Worm (Caenorhabditis elegans): ENCODE data around the gene oxy-4.

The oxy-4 gene

ce11 chrIII:5190179-5190578 is 31.6 kb upstream of the oxy-4 start:
- TF ChIP-seq flh-1 (GFP tag; optimal IDR thresholded peaks at IDR 0.05) (no peak), hlh-1 (tag; optimal IDR thresholded peaks at IDR 0.05) (no peak), nhr-2 (tag; optimal IDR thresholded peaks at IDR 0.05) (no peak), ztf-11 (tag; optimal IDR thresholded peaks at IDR 0.05) (no peak), snpc-4 (tag; optimal IDR thresholded peaks at IDR 0.05) (no peak), pha-4 (tag; optimal IDR thresholded peaks at IDR 0.05) (no peak), nhr-12 (tag; optimal IDR thresholded peaks at IDR 0.05) (no peak), ham-2 (GFP tag; optimal IDR thresholded peaks at IDR 0.05) (no peak), drap-1 (GFP tag; optimal IDR thresholded peaks at IDR 0.05) (no peak)

DNA sequence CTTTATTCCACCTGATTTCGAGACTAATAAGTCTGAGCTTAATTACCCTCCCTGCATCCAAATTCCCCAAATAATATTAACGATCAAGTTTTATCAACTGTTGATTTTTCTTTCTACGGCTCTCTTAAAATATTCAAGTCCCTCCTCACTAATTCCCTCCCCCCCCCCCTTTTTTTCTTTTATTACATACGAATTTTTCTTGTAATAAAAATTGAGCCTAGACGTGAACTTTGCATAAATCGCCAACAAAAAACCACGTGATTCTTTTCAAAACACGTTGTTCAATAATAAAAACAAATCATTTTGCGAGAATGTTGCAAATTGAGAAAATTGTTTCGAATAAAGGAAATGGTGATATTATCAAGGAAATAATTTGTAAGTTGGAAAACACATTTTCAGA is 29.9 kb upstream of the oxy-4 start, which contains the start of gene K10D2.8:
K10D2.8 (plus strand) TSS at position 301 of the 400 bp plus-strand sequence.
- TF ChIP-seq blmp-1 (tag; optimal IDR thresholded peaks at IDR 0.05) = no peak
- TF ChIP-seq ceh-39 (tag; optimal IDR thresholded peaks at IDR 0.05) = no peak
- TF ChIP-seq snpc-4 (tag; optimal IDR thresholded peaks at IDR 0.05) = no peak
- TF ChIP-seq pha-4 (tag; optimal IDR thresholded peaks at IDR 0.05) = no peak
- TF ChIP-seq lsy-2 (tag; optimal IDR thresholded peaks at IDR 0.05) = no peak
- TF ChIP-seq nhr-28 (tag; optimal IDR thresholded peaks at IDR 0.05) = no peak
- TF ChIP-seq unc-120 (tag; optimal IDR thresholded peaks at IDR 0.05; ENCODE audit: poor library complexity, severe bottlenecking) = no peak
- no peak for TF ChIP-seq ztf-11 (tag; optimal IDR thresholded peaks at IDR 0.05)
- TF ChIP-seq unc-62 (GFP tag; optimal IDR thresholded peaks at IDR 0.05) = no peak
- TF ChIP-seq ceh-83 (GFP tag; optimal IDR thresholded peaks at IDR 0.05) = no peak
- no peak for TF ChIP-seq drap-1 (GFP tag; optimal IDR thresholded peaks at IDR 0.05)

- TF ChIP-seq pha-4 (tag; optimal IDR thresholded peaks at IDR 0.05) (no peak), nhr-2 (tag; optimal IDR thresholded peaks at IDR 0.05) (no peak), lin-32 (GFP tag; optimal IDR thresholded peaks at IDR 0.05) (no peak), bed-3 (GFP tag; optimal IDR thresholded peaks at IDR 0.05) (no peak), nhr-237 (tag; optimal IDR thresholded peaks at IDR 0.05) (no peak), ceh-43 (GFP tag; optimal IDR thresholded peaks at IDR 0.05) (no peak), sem-2 (GFP tag; optimal IDR thresholded peaks at IDR 0.05) (no peak), elt-3 (tag; optimal IDR thresholded peaks at IDR 0.05) (no peak), ceh-39 (tag; optimal IDR thresholded peaks at IDR 0.05) (no peak), unc-120 (tag; optimal IDR thresholded peaks at IDR 0.05; ENCODE audit: poor library complexity, severe bottlenecking) (no peak), nhr-28 (tag; optimal IDR thresholded peaks at IDR 0.05) (no peak), mep-1 (tag; optimal IDR thresholded peaks at IDR 0.05) (no peak), nhr-12 (tag; optimal IDR thresholded peaks at IDR 0.05) (no peak), elt-1 (tag; optimal IDR thresholded peaks at IDR 0.05; ENCODE audit: borderline replicate concordance, insufficient read depth) (no peak), lin-13 (tag; optimal IDR thresholded peaks at IDR 0.05) (no peak), unc-39 (tag; optimal IDR thresholded peaks at IDR 0.05) (no peak), ham-2 (GFP tag; optimal IDR thresholded peaks at IDR 0.05) (no peak), tbx-8 (GFP tag; optimal IDR thresholded peaks at IDR 0.05) (no peak)
Measured at ce11 chrIII:5185620-5186019, 27.0 kb upstream of the oxy-4 start, which contains the start of gene pup-2. Gene pup-2 (plus strand): TSS chrIII:5185920.

ce11 chrIII:5183372-5183771 is 24.8 kb upstream of the oxy-4 start:
- TF ChIP-seq ceh-83 (GFP tag; optimal IDR thresholded peaks at IDR 0.05) (no peak), sem-2 (GFP tag; optimal IDR thresholded peaks at IDR 0.05) (no peak), unc-39 (tag; optimal IDR thresholded peaks at IDR 0.05) (no peak), unc-62 (GFP tag; optimal IDR thresholded peaks at IDR 0.05) (peak; percentile 1), sptf-1 (tag; optimal IDR thresholded peaks at IDR 0.05) (no peak), ztf-11 (tag; optimal IDR thresholded peaks at IDR 0.05) (no peak), hlh-1 (tag; optimal IDR thresholded peaks at IDR 0.05) (no peak), ces-1 (GFP tag; optimal IDR thresholded peaks at IDR 0.05) (peak; percentile 62), elt-3 (tag; optimal IDR thresholded peaks at IDR 0.05) (no peak), lin-32 (GFP tag; optimal IDR thresholded peaks at IDR 0.05) (peak; percentile 89), unc-120 (tag; optimal IDR thresholded peaks at IDR 0.05; ENCODE audit: poor library complexity, severe bottlenecking) (no peak), M03D4.4 (tag; optimal IDR thresholded peaks at IDR 0.05) (no peak), snpc-4 (tag; optimal IDR thresholded peaks at IDR 0.05) (no peak), ham-2 (GFP tag; optimal IDR thresholded peaks at IDR 0.05) (no peak), nhr-2 (tag; optimal IDR thresholded peaks at IDR 0.05) (no peak), nhr-28 (tag; optimal IDR thresholded peaks at IDR 0.05) (no peak), ceh-39 (tag; optimal IDR thresholded peaks at IDR 0.05) (no peak), blmp-1 (tag; optimal IDR thresholded peaks at IDR 0.05) (no peak), bed-3 (GFP tag; optimal IDR thresholded peaks at IDR 0.05) (no peak), elt-1 (tag; optimal IDR thresholded peaks at IDR 0.05; ENCODE audit: borderline replicate concordance, insufficient read depth) (no peak), cnd-1 (tag; optimal IDR thresholded peaks at IDR 0.05) (peak; percentile 85), mab-5 (tag; optimal IDR thresholded peaks at IDR 0.05) (no peak)

Data from whole organism, mixed stage, embryonic.